Fruit fly (Drosophila melanogaster) whole organism, wandering third instar larva: ENCODE measurements around the gene CG6592.

Source experiments
- Abd-B ChIP-seq: fragments of >200 bp; optimal IDR thresholded peaks from 2 replicates; lab custom pipeline; 2017; ENCODE audit warnings: missing biosample characterization, missing genetic modification characterization
- CG32264 ChIP-seq: fragments of 200-800 bp; sonication (Bioruptor generic); optimal IDR thresholded peaks from 2 replicates; lab custom pipeline; 2016; ENCODE audit warnings: missing biosample characterization, missing genetic modification characterization
- CG9705 ChIP-seq: fragments of 200-800 bp; sonication (Bioruptor generic); optimal IDR thresholded peaks from 2 replicates; lab custom pipeline; 2018; ENCODE audit warnings: missing biosample characterization, mild to moderate bottlenecking, missing genetic modification characterization
- CrebA ChIP-seq: fragments of 200-800 bp; sonication (Bioruptor generic); optimal IDR thresholded peaks from 2 replicates; lab custom pipeline; 2016; ENCODE audit warnings: missing biosample characterization, mild to moderate bottlenecking, missing genetic modification characterization, borderline replicate concordance
- Dfd ChIP-seq: fragments of >200 bp; optimal IDR thresholded peaks from 2 replicates; lab custom pipeline; 2017; ENCODE audit warnings: missing biosample characterization, missing genetic modification characterization
- Dif ChIP-seq: fragments of 200-275, 200-300 bp; sonication (Bioruptor generic); optimal IDR thresholded peaks from 2 replicates; lab custom pipeline; 2018; ENCODE audit warnings: missing biosample characterization, missing genetic modification characterization; ENCODE audit not compliant: partially characterized antibody
- GATAd ChIP-seq: sonication (Bioruptor generic); optimal IDR thresholded peaks from 2 replicates; lab custom pipeline; 2016; ENCODE audit warnings: missing biosample characterization, missing genetic modification characterization
- HLH106 ChIP-seq: fragments of 200-800 bp; optimal IDR thresholded peaks from 3 replicates; lab custom pipeline; 2019; ENCODE audit warnings: missing biosample characterization, mild to moderate bottlenecking, missing genetic modification characterization, moderate library complexity
- Hnf4 ChIP-seq: fragments of 200-800 bp; sonication (Bioruptor generic); optimal IDR thresholded peaks from 2 replicates; lab custom pipeline; 2016; ENCODE audit warnings: missing biosample characterization, mild to moderate bottlenecking, missing genetic modification characterization
- Hr78 ChIP-seq: fragments of >200 bp; optimal IDR thresholded peaks from 2 replicates; lab custom pipeline; 2017; ENCODE audit warnings: missing biosample characterization, missing genetic modification characterization
- Jra ChIP-seq: sonication (Bioruptor generic); optimal IDR thresholded peaks from 2 replicates; lab custom pipeline; 2016; ENCODE audit warnings: missing biosample characterization, missing genetic modification characterization
- Mio ChIP-seq: sonication (Bioruptor generic); optimal IDR thresholded peaks from 2 replicates; lab custom pipeline; 2016; ENCODE audit warnings: missing biosample characterization, missing genetic modification characterization
- Myc ChIP-seq: fragments of >200 bp; optimal IDR thresholded peaks from 2 replicates; lab custom pipeline; 2017
- N ChIP-seq: fragments of >200 bp; optimal IDR thresholded peaks from 2 replicates; lab custom pipeline; 2018; ENCODE audit warnings: missing biosample characterization, missing external identifiers, missing genetic modification characterization
- OdsH ChIP-seq: fragments of 200-800 bp; sonication (Bioruptor generic); optimal IDR thresholded peaks from 2 replicates; lab custom pipeline; 2016; ENCODE audit warnings: missing biosample characterization, mild to moderate bottlenecking, missing genetic modification characterization
- Rel ChIP-seq, 2 experiments: fragments of 200-800 bp; sonication (Bioruptor generic) in 1 of 2; optimal IDR thresholded peaks; 2 replicates in 1 of 2; 3 replicates in 1 of 2; lab custom pipeline; 2016 to 2019; ENCODE audit warnings: mild to moderate bottlenecking in 2 of 2, missing biosample characterization in 2 of 2, missing genetic modification characterization in 2 of 2, moderate library complexity in 1 of 2
- Sp1 ChIP-seq: fragments of 200-800 bp; sonication (Bioruptor generic); optimal IDR thresholded peaks from 3 replicates; lab custom pipeline; 2019; ENCODE audit warnings: missing biosample characterization, mild to moderate bottlenecking, missing genetic modification characterization, moderate library complexity
- Vsx2 ChIP-seq: fragments of 200-300, 225-300 bp; sonication (Bioruptor generic); optimal IDR thresholded peaks from 2 replicates; lab custom pipeline; 2018; ENCODE audit warnings: missing biosample characterization, missing genetic modification characterization; ENCODE audit not compliant: partially characterized antibody
- br ChIP-seq: fragments of 200-800 bp; sonication (Bioruptor generic); optimal IDR thresholded peaks from 2 replicates; lab custom pipeline; 2016; ENCODE audit warnings: missing biosample characterization, missing genetic modification characterization
- brk ChIP-seq: fragments of 200-800 bp; sonication (Bioruptor generic); optimal IDR thresholded peaks from 2 replicates; lab custom pipeline; 2016; ENCODE audit warnings: missing biosample characterization, mild to moderate bottlenecking, missing genetic modification characterization
- dl ChIP-seq, 2 experiments: fragments of 175-275, 200-275 bp in 1 of 2; fragments of 200-275 bp in 1 of 2; sonication (Bioruptor generic); optimal IDR thresholded peaks; lab custom pipeline; 2018; ENCODE audit warnings: mild to moderate bottlenecking in 2 of 2, missing biosample characterization in 2 of 2, missing genetic modification characterization in 2 of 2, moderate library complexity in 2 of 2; ENCODE audit not compliant: partially characterized antibody in 2 of 2, insufficient read depth in 1 of 2
- dmrt93B ChIP-seq: fragments of 200-800 bp; sonication (Bioruptor generic); optimal IDR thresholded peaks from 2 replicates; lab custom pipeline; 2018; ENCODE audit warnings: missing biosample characterization, mild to moderate bottlenecking, missing genetic modification characterization
- dsf ChIP-seq: sonication (Bioruptor generic); optimal IDR thresholded peaks from 2 replicates; lab custom pipeline; 2016; ENCODE audit warnings: missing biosample characterization, missing genetic modification characterization, borderline replicate concordance
- ey ChIP-seq: fragments of 200-800 bp; sonication (Bioruptor generic); optimal IDR thresholded peaks from 2 replicates; lab custom pipeline; 2016; ENCODE audit warnings: missing biosample characterization, missing genetic modification characterization
- foxo ChIP-seq, 2 experiments: fragments of 200-800 bp; sonication (Bioruptor generic); optimal IDR thresholded peaks; 2 replicates in 1 of 2; 3 replicates in 1 of 2; lab custom pipeline; 2016 to 2017; ENCODE audit warnings: missing biosample characterization in 2 of 2, missing genetic modification characterization in 2 of 2
- fru ChIP-seq: fragments of 200-800 bp; sonication (Bioruptor generic); optimal IDR thresholded peaks from 3 replicates; lab custom pipeline; 2016; ENCODE audit warnings: missing biosample characterization, mild to moderate bottlenecking, missing genetic modification characterization
- h ChIP-seq: fragments of 200-800 bp; sonication (Bioruptor generic); optimal IDR thresholded peaks from 3 replicates; lab custom pipeline; 2016; ENCODE audit warnings: missing biosample characterization, mild to moderate bottlenecking, missing genetic modification characterization
- jim ChIP-seq: fragments of 175-275, 200-325 bp; sonication (Bioruptor generic); optimal IDR thresholded peaks from 2 replicates; lab custom pipeline; 2016; ENCODE audit warnings: missing biosample characterization, mild to moderate bottlenecking, missing genetic modification characterization
- lola ChIP-seq: fragments of >200 bp; optimal IDR thresholded peaks from 2 replicates; lab custom pipeline; 2017; ENCODE audit warnings: missing biosample characterization, missing genetic modification characterization
- pan ChIP-seq: fragments of >200 bp; optimal IDR thresholded peaks from 2 replicates; lab custom pipeline; 2017
- psq ChIP-seq: fragments of 200-800 bp; sonication (Bioruptor generic); optimal IDR thresholded peaks from 3 replicates; lab custom pipeline; 2017; ENCODE audit warnings: missing biosample characterization, mild to moderate bottlenecking, missing genetic modification characterization, moderate library complexity
- rgr ChIP-seq: fragments of 200-800 bp; sonication (Bioruptor generic); optimal IDR thresholded peaks from 3 replicates; lab custom pipeline; 2016; ENCODE audit warnings: missing biosample characterization, mild to moderate bottlenecking, missing genetic modification characterization
- sage ChIP-seq: fragments of 200-800 bp; sonication (Bioruptor generic); optimal IDR thresholded peaks from 2 replicates; lab custom pipeline; 2016; ENCODE audit warnings: missing biosample characterization, mild to moderate bottlenecking, missing genetic modification characterization
- sv ChIP-seq: fragments of 200-800 bp; sonication (Bioruptor generic); optimal IDR thresholded peaks from 3 replicates; lab custom pipeline; 2016; ENCODE audit warnings: missing biosample characterization, missing genetic modification characterization
- tai ChIP-seq: sonication (Bioruptor generic); optimal IDR thresholded peaks from 2 replicates; lab custom pipeline; 2016; ENCODE audit warnings: missing biosample characterization, missing genetic modification characterization
- usp ChIP-seq: fragments of >200 bp; optimal IDR thresholded peaks from 2 replicates; lab custom pipeline; 2017; ENCODE audit warnings: missing biosample characterization, missing genetic modification characterization
- woc ChIP-seq: sonication (Bioruptor generic); optimal IDR thresholded peaks from 2 replicates; lab custom pipeline; 2016; ENCODE audit warnings: missing biosample characterization, mild to moderate bottlenecking, missing genetic modification characterization

Gene CG6592

DNA sequence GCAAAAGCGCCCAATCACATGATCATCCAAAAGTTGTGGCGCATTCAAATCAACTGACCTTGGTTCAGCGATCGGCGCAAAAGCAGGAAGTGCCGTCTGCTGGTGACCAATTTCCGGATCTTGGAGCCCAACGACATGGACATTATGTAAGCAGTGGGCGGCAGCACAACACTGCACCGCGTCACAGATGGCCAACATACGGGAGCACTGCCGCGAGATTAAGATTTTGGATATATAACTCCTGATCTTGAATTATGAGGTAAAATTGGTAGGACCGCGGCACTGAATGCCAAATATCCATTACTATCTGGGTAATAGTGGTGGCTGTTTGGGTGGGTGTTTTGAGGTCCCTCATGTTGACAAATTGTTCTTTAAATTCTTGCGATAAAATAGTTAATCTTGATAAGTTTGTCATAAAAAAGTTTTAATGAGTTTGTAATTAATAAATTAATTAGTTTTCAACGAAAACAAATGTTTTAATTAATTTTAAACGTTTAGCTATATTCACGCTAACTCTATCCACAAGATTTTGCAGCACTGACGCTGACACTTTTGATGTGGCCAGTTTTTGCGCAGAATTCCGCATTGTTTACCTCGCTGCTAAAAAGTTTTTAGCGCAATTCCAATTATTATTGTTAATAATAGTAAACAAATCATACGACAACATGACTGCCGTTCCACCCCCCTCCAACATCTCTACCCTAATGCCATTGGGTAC is 15.7 kb downstream of the CG6592 start, which contains the start of the genes CG13295 and CG6610:
CG13295 (minus strand) TSS at position 271 of the 718 bp plus-strand sequence.
CG6610 (plus strand) TSS at position 562 of the 718 bp plus-strand sequence.
- no peak for TF ChIP-seq Rel (GFP tag; optimal IDR thresholded peaks at IDR 0.05; lab: Kevin White, UChicago)
- TF ChIP-seq Rel (tag; optimal IDR thresholded peaks at IDR 0.05; lab: Kevin White, UChicago) = peak; percentile 35
- TF ChIP-seq Mio = no peak
- TF ChIP-seq Hnf4 = no peak
- TF ChIP-seq HLH106 (tag; lab: Kevin White, UChicago) = peak; percentile 83
- peak; percentile 19 for TF ChIP-seq psq
- no peak for TF ChIP-seq dsf (GFP tag; lab: Kevin White, UChicago)
- TF ChIP-seq CG9705 (GFP tag; lab: Kevin White, UChicago) = peak; percentile 58
- peak; percentile 33 for TF ChIP-seq sv (GFP tag; lab: Kevin White, UChicago)
- no peak for TF ChIP-seq brk (GFP tag; lab: Kevin White, UChicago)
- peak; percentile 57 for TF ChIP-seq dmrt93B (GFP tag; lab: Kevin White, UChicago)
- TF ChIP-seq h (GFP tag; lab: Kevin White, UChicago) = peak; percentile 54
- no peak for TF ChIP-seq Dfd (GFP tag; lab: Kevin White, UChicago)
- no peak for TF ChIP-seq N (GFP tag; lab: Kevin White, UChicago)
- no peak for TF ChIP-seq jim (GFP tag; lab: Kevin White, UChicago)
- peak; percentile 59 for TF ChIP-seq Sp1 (GFP tag; lab: Kevin White, UChicago)
- peak; percentile 88 for TF ChIP-seq Myc (lab: Kevin White, UChicago)
- TF ChIP-seq usp = no peak
- TF ChIP-seq br (GFP tag; lab: Kevin White, UChicago) = peak; percentile 23
- no peak for TF ChIP-seq Dif (GFP tag; lab: Kevin White, UChicago)
- peak; percentile 51 for TF ChIP-seq rgr (GFP tag; lab: Kevin White, UChicago)
- peak; percentile 48 for TF ChIP-seq fru (GFP tag; lab: Kevin White, UChicago)
- no peak for TF ChIP-seq Jra (GFP tag; lab: Kevin White, UChicago)
- TF ChIP-seq sage (GFP tag; lab: Kevin White, UChicago) = no peak
- no peak for TF ChIP-seq Vsx2 (GFP tag; lab: Kevin White, UChicago)
- no peak for TF ChIP-seq tai (GFP tag; lab: Kevin White, UChicago)
- no peak for TF ChIP-seq lola (GFP tag; lab: Kevin White, UChicago)
- no peak for TF ChIP-seq Abd-B (GFP tag; lab: Kevin White, UChicago)
- no peak for TF ChIP-seq GATAd (GFP tag; lab: Kevin White, UChicago)
- TF ChIP-seq dl (GFP tag; optimal IDR thresholded peaks at IDR 0.05; lab: Kevin White, UChicago; ENCODE audit: insufficient read depth in 1 of 2, partially characterized antibody in 2 of 2) = no peak
- no peak for TF ChIP-seq CrebA (GFP tag; lab: Kevin White, UChicago)
- TF ChIP-seq woc = peak; percentile 84
- TF ChIP-seq OdsH = peak; percentile 39
- TF ChIP-seq foxo (GFP tag; optimal IDR thresholded peaks at IDR 0.05; lab: Kevin White, UChicago) = peak in 1 of 2 experiments; percentile 49
- no peak for TF ChIP-seq pan (lab: Kevin White, UChicago)
- TF ChIP-seq CG32264 (GFP tag; lab: Kevin White, UChicago) = no peak
- TF ChIP-seq ey (GFP tag; lab: Kevin White, UChicago) = peak; percentile 37
- no peak for TF ChIP-seq Hr78 (GFP tag; lab: Kevin White, UChicago)
- TF ChIP-seq, all 38 proteins: peak for 16

DNA sequence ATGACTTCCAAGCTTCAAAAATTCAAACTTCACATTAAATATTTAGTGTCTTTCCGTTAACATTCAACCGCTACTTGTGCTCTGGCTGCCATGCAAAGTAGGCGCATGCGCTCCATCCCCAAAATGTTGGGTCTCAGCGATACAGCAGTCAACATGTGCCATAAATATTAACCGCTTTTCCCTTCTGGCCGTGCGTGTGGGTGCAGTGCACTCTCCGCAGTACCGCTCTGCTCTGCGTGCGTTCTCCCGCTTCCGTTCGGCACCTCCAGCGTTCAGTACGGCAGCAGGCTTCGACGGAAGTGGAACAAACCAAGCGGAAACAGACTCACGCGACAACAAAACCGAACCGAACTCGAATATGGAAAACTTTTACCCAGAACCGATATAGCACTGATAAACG is 17.0 kb downstream of the CG6592 start, which contains the start of gene ssp6:
ssp6 (plus strand) TSS at position 294 of the 400 bp plus-strand sequence.
- TF ChIP-seq Jra (GFP tag; lab: Kevin White, UChicago) (no peak), Dif (GFP tag; lab: Kevin White, UChicago) (peak; percentile 2)
- TF ChIP-seq, all 38 proteins: peak for 1
